Fruit fly (Drosophila melanogaster): ENCODE measurements around the gene fwe.

dm6 chr3L:15823780-15824423 lies 7.7 kb upstream of the fwe start:
- TF ChIP-seq CG6792 (GFP tag; optimal IDR thresholded peaks at IDR 0.05): no peak
- TF ChIP-seq achi (GFP tag; optimal IDR thresholded peaks at IDR 0.05): no peak
- no peak for TF ChIP-seq salr (GFP tag; optimal IDR thresholded peaks at IDR 0.05)
- no peak for TF ChIP-seq Hr4 (GFP tag; optimal IDR thresholded peaks at IDR 0.05)
- TF ChIP-seq Ets21C (GFP tag; optimal IDR thresholded peaks at IDR 0.05): no peak
- no peak for TF ChIP-seq Smox (GFP tag; optimal IDR thresholded peaks at IDR 0.05)
- TF ChIP-seq CG8319 (GFP tag; optimal IDR thresholded peaks at IDR 0.05): no peak
- TF ChIP-seq dsx (GFP tag; optimal IDR thresholded peaks at IDR 0.05; ENCODE audit: poor library complexity, severe bottlenecking): no peak

Data from whole organism, prepupa.